Worm (Caenorhabditis elegans): ENCODE measurements around the gene T09D3.3.

The T09D3.3 gene

ce11 chrV:5318349-5318748 lies 31.0 kb downstream of the T09D3.3 start:
- TF ChIP-seq madf-9 (GFP tag; conservative IDR thresholded peaks at IDR 0.05) (no peak), unc-62 (GFP tag; optimal IDR thresholded peaks at IDR 0.05 in 1 of 2) (peak in 1 of 2 experiments; percentile 97), unc-62 (tag; optimal IDR thresholded peaks at IDR 0.05) (no peak)

- TF ChIP-seq nhr-25 (tag; optimal IDR thresholded peaks at IDR 0.05; ENCODE audit: borderline replicate concordance, insufficient read depth) (no peak), unc-62 (GFP tag; optimal IDR thresholded peaks at IDR 0.05 in 1 of 2) (peak in 1 of 2 experiments; percentile 50), unc-62 (tag; optimal IDR thresholded peaks at IDR 0.05) (no peak), hmg-1.1 (GFP tag; IDR thresholded peaks at IDR 0.05) (no peak)
Observed at ce11 chrV:5314104-5314503, 35.3 kb downstream of the T09D3.3 start, which contains the start of gene C10G8.2. C10G8.2 (plus strand) TSS chrV:5314404.

ce11 chrV:5312453-5312852 lies 36.9 kb downstream of the T09D3.3 start, which contains the start of gene C10G8.3:
C10G8.3 (plus strand) TSS chrV:5312753.
- TF ChIP-seq unc-62 (GFP tag; optimal IDR thresholded peaks at IDR 0.05 in 1 of 2) = peak in 1 of 2 experiments; percentile 45
- TF ChIP-seq unc-62 (tag; optimal IDR thresholded peaks at IDR 0.05) = no peak
- no peak for TF ChIP-seq lin-15B (tag; optimal IDR thresholded peaks at IDR 0.05)

ce11 chrV:5311635-5312034 lies 37.7 kb downstream of the T09D3.3 start, which contains the start of gene C10G8.4:
C10G8.4 (plus strand) TSS chrV:5311935.
- TF ChIP-seq lin-15B (tag; optimal IDR thresholded peaks at IDR 0.05) (no peak), spr-3 (GFP tag; optimal IDR thresholded peaks at IDR 0.05) (no peak), dve-1 (tag; optimal IDR thresholded peaks at IDR 0.05; ENCODE audit: insufficient read depth) (no peak), nhr-6 (tag; optimal IDR thresholded peaks at IDR 0.05) (no peak), pha-4 (GFP tag; IDR thresholded peaks at IDR 0.05) (no peak), pha-4 (tag; optimal IDR thresholded peaks at IDR 0.05) (no peak), snpc-1.2 (GFP tag; IDR thresholded peaks at IDR 0.05) (no peak), mxl-2 (GFP tag; conservative IDR thresholded peaks at IDR 0.05) (no peak), ama-1 (optimal IDR thresholded peaks at IDR 0.05) (no peak), Y105C5A.15 (GFP tag; IDR thresholded peaks at IDR 0.05) (no peak), arid-1 (GFP tag; conservative IDR thresholded peaks at IDR 0.05) (no peak), lin-38 (GFP tag; IDR thresholded peaks at IDR 0.05) (no peak), mep-1 (tag; optimal IDR thresholded peaks at IDR 0.05) (no peak), nhr-102 (tag; optimal IDR thresholded peaks at IDR 0.05) (no peak), madf-5 (GFP tag; IDR thresholded peaks at IDR 0.05) (no peak), dmd-9 (GFP tag; IDR thresholded peaks at IDR 0.05) (no peak), egl-43 (GFP tag; IDR thresholded peaks at IDR 0.05) (no peak), php-3 (GFP tag; IDR thresholded peaks at IDR 0.05) (no peak), nhr-11 (tag; optimal IDR thresholded peaks at IDR 0.05) (no peak), ceh-20 (GFP tag; IDR thresholded peaks at IDR 0.05) (no peak)

- TF ChIP-seq daf-19 (GFP tag; conservative IDR thresholded peaks at IDR 0.05) (no peak), ceh-62 (tag; optimal IDR thresholded peaks at IDR 0.05) (no peak), ceh-32 (tag; optimal IDR thresholded peaks at IDR 0.05; ENCODE audit: poor library complexity) (no peak), F44E2.7 (GFP tag; IDR thresholded peaks at IDR 0.05) (no peak), Y105C5A.15 (GFP tag; IDR thresholded peaks at IDR 0.05) (no peak), ztf-11 (tag; optimal IDR thresholded peaks at IDR 0.05) (no peak), nhr-11 (tag; optimal IDR thresholded peaks at IDR 0.05) (no peak)
Observed at ce11 chrV:5304366-5304765, 45.0 kb downstream of the T09D3.3 start.

ce11 chrV:5303389-5303788 lies 46.0 kb downstream of the T09D3.3 start, which contains the start of gene ncx-2:
ncx-2 (plus strand) TSS chrV:5303689.
- TF ChIP-seq F44E2.7 (GFP tag; IDR thresholded peaks at IDR 0.05) (no peak), zfp-3 (GFP tag; conservative IDR thresholded peaks at IDR 0.05) (no peak), lin-29 (GFP tag; IDR thresholded peaks at IDR 0.05) (no peak), daf-12 (tag; optimal IDR thresholded peaks at IDR 0.05) (no peak), mep-1 (tag; optimal IDR thresholded peaks at IDR 0.05) (no peak), snpc-4 (tag; optimal IDR thresholded peaks at IDR 0.05) (no peak), spr-1 (tag; optimal IDR thresholded peaks at IDR 0.05) (no peak), ctbp-1 (GFP tag; IDR thresholded peaks at IDR 0.05) (no peak), F10B5.3 (tag; optimal IDR thresholded peaks at IDR 0.05) (no peak), F26F4.8 (GFP tag; conservative IDR thresholded peaks at IDR 0.05) (no peak), nhr-6 (tag; optimal IDR thresholded peaks at IDR 0.05) (no peak), ZK337.2 (GFP tag; IDR thresholded peaks at IDR 0.05) (no peak), nhr-28 (tag; optimal IDR thresholded peaks at IDR 0.05) (no peak), nhr-41 (GFP tag; IDR thresholded peaks at IDR 0.05) (no peak), lsy-2 (tag; optimal IDR thresholded peaks at IDR 0.05) (no peak), unc-62 (GFP tag; optimal IDR thresholded peaks at IDR 0.05 in 1 of 2) (no peak), unc-62 (tag; optimal IDR thresholded peaks at IDR 0.05) (no peak), nhr-11 (tag; optimal IDR thresholded peaks at IDR 0.05) (no peak), mxl-2 (GFP tag; conservative IDR thresholded peaks at IDR 0.05) (no peak)
